Worm (Caenorhabditis elegans) whole organism, late embryonic: ENCODE results near the gene Y43F8C.6.

Experiments
- K02D7.2 ChIP-seq: sonication (generic microtip); optimal IDR thresholded peaks from 2 replicates; lab custom pipeline; 2017; ENCODE audit warnings: mild to moderate bottlenecking, missing genetic modification characterization, missing compliant biosample characterization
- ama-1 ChIP-seq: fragments of 150-350 bp; optimal IDR thresholded peaks from 2 replicates; lab custom pipeline; 2014
- dve-1 ChIP-seq: sonication (generic microtip); optimal IDR thresholded peaks from 2 replicates; lab custom pipeline; 2017; ENCODE audit warnings: antibody characterized with exemption, mild to moderate bottlenecking, missing genetic modification characterization, missing compliant biosample characterization
- gmeb-2 ChIP-seq: sonication (generic microtip); optimal IDR thresholded peaks from 2 replicates; lab custom pipeline; 2016; ENCODE audit warnings: missing genetic modification characterization, inconsistent platforms, missing compliant biosample characterization

DNA sequence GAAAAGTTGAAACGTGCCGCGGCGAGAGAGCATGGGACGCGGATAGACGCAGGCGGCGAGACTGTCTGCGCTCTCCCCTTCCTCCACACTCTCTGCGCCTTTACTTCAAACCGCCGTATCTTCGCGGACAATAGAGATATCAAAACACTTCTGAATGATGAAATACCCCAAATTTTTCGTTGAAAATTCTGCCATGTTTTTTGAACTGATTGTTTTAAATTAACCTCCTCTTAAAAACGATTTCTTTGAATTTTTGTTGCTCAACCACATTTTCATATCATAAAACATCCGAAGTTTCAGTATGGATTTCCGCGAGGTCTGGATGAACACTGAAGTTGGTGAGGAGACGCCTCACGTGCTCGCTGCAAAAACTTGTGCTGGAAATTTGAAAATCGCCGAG lies 29.3 kb upstream of the Y43F8C.6 start, which contains the start of gene Y43F8C.11:
- TF ChIP-seq gmeb-2 (tag; lab: Kevin White, UChicago) (no peak), K02D7.2 (tag; lab: Kevin White, UChicago) (no peak), dve-1 (no peak), ama-1 (lab: Kevin White, UChicago) (no peak)
